Fruit fly (Drosophila melanogaster): ENCODE results near the gene CG9641.

Gene CG9641

DNA sequence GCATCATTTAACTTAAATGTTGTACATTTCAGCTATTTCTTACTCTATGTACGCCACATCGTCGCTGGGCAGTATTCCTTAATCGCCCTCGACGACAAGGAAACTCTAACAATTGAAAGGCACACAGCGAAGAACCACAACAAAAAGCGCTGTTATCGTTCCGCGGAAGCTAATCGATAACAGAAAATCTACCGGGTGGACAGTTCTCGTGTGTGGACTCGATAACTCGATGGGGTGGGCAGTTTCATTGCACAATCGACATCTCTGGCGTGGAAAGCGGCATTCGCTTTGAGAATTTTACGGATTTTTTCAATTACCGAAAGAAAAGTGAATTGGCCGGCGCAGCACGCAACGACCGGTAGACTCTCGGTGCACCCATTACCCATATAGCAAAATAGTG, 46.3 kb upstream of the CG9641 start, which contains the start of the genes alpha4GT1 and Prp40 (continued):
- TF ChIP-seq Dp (GFP tag; optimal IDR thresholded peaks at IDR 0.05) (peak; percentile 53), HHEX (GFP tag; optimal IDR thresholded peaks at IDR 0.05) (no peak), CG12104 (GFP tag; optimal IDR thresholded peaks at IDR 0.05) (no peak), ERR (GFP tag; optimal IDR thresholded peaks at IDR 0.05) (no peak), hth (optimal IDR thresholded peaks at IDR 0.05) (no peak), ewg (GFP tag; optimal IDR thresholded peaks at IDR 0.05) (no peak), vvl (GFP tag; IDR thresholded peaks at IDR 0.05) (peak; percentile 21; the same call in 1 of the 2 replicates), CG13287 (GFP tag; IDR thresholded peaks at IDR 0.05; ENCODE audit: partially characterized antibody) (peak; percentile 87), repo (GFP tag; optimal IDR thresholded peaks at IDR 0.05) (no peak), CG3838 (GFP tag; optimal IDR thresholded peaks at IDR 0.05) (no peak), CG2199 (GFP tag; IDR thresholded peaks at IDR 0.05) (no peak), CG32772 (GFP tag; IDR thresholded peaks at IDR 0.05) (no peak), crp (GFP tag; optimal IDR thresholded peaks at IDR 0.05) (peak in 1 of 2 experiments; percentile 19), corto (GFP tag; optimal IDR thresholded peaks at IDR 0.05) (no peak), CG7963 (GFP tag; IDR thresholded peaks at IDR 0.05; ENCODE audit: partially characterized antibody) (peak; percentile 90), Asciz (GFP tag; optimal IDR thresholded peaks at IDR 0.05) (no peak), gfzf (GFP tag; optimal IDR thresholded peaks at IDR 0.05) (peak; percentile 27), dimm (GFP tag; IDR thresholded peaks at IDR 0.05) (no peak), CG16815 (GFP tag; optimal IDR thresholded peaks at IDR 0.05) (no peak), Med (GFP tag) (peak; percentile 39), CG16863 (GFP tag; optimal IDR thresholded peaks at IDR 0.05) (no peak), Rx (GFP tag; IDR thresholded peaks at IDR 0.05) (no peak), ara (GFP tag; IDR thresholded peaks at IDR 0.05) (no peak), trh (GFP tag; optimal IDR thresholded peaks at IDR 0.05) (no peak), chinmo (GFP tag; IDR thresholded peaks at IDR 0.05; ENCODE audit: partially characterized antibody) (peak; percentile 95), E2f2 (GFP tag; IDR thresholded peaks at IDR 0.05) (peak; percentile 67), vnd (GFP tag; IDR thresholded peaks at IDR 0.05; ENCODE audit: partially characterized antibody) (peak; percentile 86), ro (GFP tag; IDR thresholded peaks at IDR 0.05) (no peak), CG5180 (GFP tag; optimal IDR thresholded peaks at IDR 0.05) (no peak), CG34422 (GFP tag; IDR thresholded peaks at IDR 0.05) (peak; percentile 31; the same call in 1 of the 3 replicates), CG16813 (GFP tag; IDR thresholded peaks at IDR 0.05; ENCODE audit: partially characterized antibody) (peak; percentile 81), CG32532 (GFP tag; IDR thresholded peaks at IDR 0.05) (no peak), disco-r (GFP tag; optimal IDR thresholded peaks at IDR 0.05) (no peak), CG1792 (GFP tag; optimal IDR thresholded peaks at IDR 0.05) (no peak), amos (GFP tag; IDR thresholded peaks at IDR 0.05; ENCODE audit: partially characterized antibody) (peak; percentile 80), CG2116 (GFP tag; optimal IDR thresholded peaks at IDR 0.05) (peak; percentile 75), cg (GFP tag; optimal IDR thresholded peaks at IDR 0.05) (no peak)

- TF ChIP-seq Sry-β (GFP tag; optimal IDR thresholded peaks at IDR 0.05) (no peak), dimm (GFP tag; IDR thresholded peaks at IDR 0.05) (no peak), stwl (tag; optimal IDR thresholded peaks at IDR 0.05) (peak; percentile 37), CG7786 (GFP tag; optimal IDR thresholded peaks at IDR 0.05) (no peak), crc (GFP tag; optimal IDR thresholded peaks at IDR 0.05) (no peak), sna (GFP tag; IDR thresholded peaks at IDR 0.05; ENCODE audit: partially characterized antibody) (no peak), sens (GFP tag) (peak; percentile 73), grau (tag; optimal IDR thresholded peaks at IDR 0.05) (no peak), org-1 (GFP tag; optimal IDR thresholded peaks at IDR 0.05) (no peak), HLHmδ (GFP tag; optimal IDR thresholded peaks at IDR 0.05) (peak; percentile 52), Ravus (GFP tag; IDR thresholded peaks at IDR 0.05) (no peak), CG1603 (tag; optimal IDR thresholded peaks at IDR 0.05) (no peak), pfk (GFP tag; optimal IDR thresholded peaks at IDR 0.05) (peak; percentile 86), CG14014 (GFP tag; IDR thresholded peaks at IDR 0.05) (no peak), CG13894 (tag; optimal IDR thresholded peaks at IDR 0.05) (no peak), p53 (GFP tag; optimal IDR thresholded peaks at IDR 0.05) (no peak), Med (GFP tag) (peak; percentile 3), CG1792 (GFP tag; optimal IDR thresholded peaks at IDR 0.05) (no peak)
Observed at dm6 chr2L:3018212-3018611, 41.5 kb upstream of the CG9641 start, which contains the start of the genes CG17224 and CG17264. Gene CG17224, minus strand, starts transcription at chr2L:3018308. Gene CG17264, plus strand, starts transcription at chr2L:3018508.

Measured in whole organism, embryonic.